Fruit fly (Drosophila melanogaster) whole organism, wandering third instar larva: ENCODE results near the gene Tmtc1.
A peak's percentile ranks its signal among the peaks of the same experiment; 100 is the strongest.

Source experiments
- Abd-B ChIP-seq: fragments of >200 bp; optimal IDR thresholded peaks from 2 replicates; lab custom pipeline; 2017; ENCODE audit warnings: missing biosample characterization, missing genetic modification characterization
- Dfd ChIP-seq: fragments of >200 bp; optimal IDR thresholded peaks from 2 replicates; lab custom pipeline; 2017; ENCODE audit warnings: missing biosample characterization, missing genetic modification characterization
- Hr83 ChIP-seq: fragments of 200-300 bp; sonication (Bioruptor generic); optimal IDR thresholded peaks from 2 replicates; lab custom pipeline; 2016; ENCODE audit warnings: missing biosample characterization, mild to moderate bottlenecking, missing genetic modification characterization, moderate library complexity; ENCODE audit not compliant: poor library complexity, severe bottlenecking
- N ChIP-seq: fragments of >200 bp; optimal IDR thresholded peaks from 2 replicates; lab custom pipeline; 2018; ENCODE audit warnings: missing biosample characterization, missing external identifiers, missing genetic modification characterization
- br ChIP-seq: fragments of 200-800 bp; sonication (Bioruptor generic); optimal IDR thresholded peaks from 2 replicates; lab custom pipeline; 2016; ENCODE audit warnings: missing biosample characterization, missing genetic modification characterization
- dsf ChIP-seq: sonication (Bioruptor generic); optimal IDR thresholded peaks from 2 replicates; lab custom pipeline; 2016; ENCODE audit warnings: missing biosample characterization, missing genetic modification characterization, borderline replicate concordance
- foxo ChIP-seq, 2 experiments: fragments of 200-800 bp; sonication (Bioruptor generic); optimal IDR thresholded peaks; 2 replicates in 1 of 2; 3 replicates in 1 of 2; lab custom pipeline; 2016 to 2017; ENCODE audit warnings: missing biosample characterization in 2 of 2, missing genetic modification characterization in 2 of 2
- fru ChIP-seq: fragments of 200-800 bp; sonication (Bioruptor generic); optimal IDR thresholded peaks from 3 replicates; lab custom pipeline; 2016; ENCODE audit warnings: missing biosample characterization, mild to moderate bottlenecking, missing genetic modification characterization
- h ChIP-seq: fragments of 200-800 bp; sonication (Bioruptor generic); optimal IDR thresholded peaks from 3 replicates; lab custom pipeline; 2016; ENCODE audit warnings: missing biosample characterization, mild to moderate bottlenecking, missing genetic modification characterization
- lola ChIP-seq: fragments of >200 bp; optimal IDR thresholded peaks from 2 replicates; lab custom pipeline; 2017; ENCODE audit warnings: missing biosample characterization, missing genetic modification characterization
- psq ChIP-seq: fragments of 200-800 bp; sonication (Bioruptor generic); optimal IDR thresholded peaks from 3 replicates; lab custom pipeline; 2017; ENCODE audit warnings: missing biosample characterization, mild to moderate bottlenecking, missing genetic modification characterization, moderate library complexity
- usp ChIP-seq: fragments of >200 bp; optimal IDR thresholded peaks from 2 replicates; lab custom pipeline; 2017; ENCODE audit warnings: missing biosample characterization, missing genetic modification characterization
- woc ChIP-seq: sonication (Bioruptor generic); optimal IDR thresholded peaks from 2 replicates; lab custom pipeline; 2016; ENCODE audit warnings: missing biosample characterization, mild to moderate bottlenecking, missing genetic modification characterization

dm6 chr2L:2739820-2740230, 62.3 kb downstream of the Tmtc1 start, which contains the start of gene Hrs:
- TF ChIP-seq Abd-B (GFP tag; lab: Kevin White, UChicago) (no peak), usp (no peak), br (no peak), N (GFP tag; lab: Kevin White, UChicago) (no peak), dsf (GFP tag; lab: Kevin White, UChicago) (no peak), psq (peak; percentile 23), Dfd (GFP tag; lab: Kevin White, UChicago) (no peak), h (GFP tag; lab: Kevin White, UChicago) (no peak), Hr83 (GFP tag; lab: Kevin White, UChicago) (no peak), lola (no peak), woc (no peak), fru (no peak), foxo (GFP tag; optimal IDR thresholded peaks at IDR 0.05; lab: Kevin White, UChicago) (no peak)
